Fruit fly (Drosophila melanogaster) whole organism, adult: ENCODE data around the gene CtBP.

Source experiments
- CG11617 ChIP-seq: fragments of 200-800 bp; sonication (Bioruptor generic); optimal IDR thresholded peaks from 2 replicates; lab custom pipeline; 2017; ENCODE audit warnings: mild to moderate bottlenecking, missing biosample characterization, missing genetic modification reagents, missing genetic modification characterization
- CG12768 ChIP-seq: fragments of 200-800 bp; sonication (Bioruptor generic); optimal IDR thresholded peaks from 2 replicates; lab custom pipeline; 2017; ENCODE audit warnings: missing biosample characterization, missing genetic modification characterization, mild to moderate bottlenecking, moderate library complexity, missing genetic modification reagents
- CG14711 ChIP-seq: fragments of 200-800 bp; sonication (Bioruptor generic); optimal IDR thresholded peaks from 2 replicates; lab custom pipeline; 2018; ENCODE audit warnings: missing biosample characterization, mild to moderate bottlenecking, missing genetic modification characterization, moderate library complexity
- CG1620 ChIP-seq: fragments of 200-800 bp; sonication (Bioruptor generic); optimal IDR thresholded peaks from 2 replicates; lab custom pipeline; 2016; ENCODE audit warnings: missing biosample characterization, missing genetic modification characterization
- CG33017 ChIP-seq: fragments of 200-800 bp; sonication (Bioruptor generic); optimal IDR thresholded peaks from 2 replicates; lab custom pipeline; 2018; ENCODE audit warnings: missing biosample characterization, mild to moderate bottlenecking, missing genetic modification characterization, moderate library complexity
- CG5204 ChIP-seq: fragments of 200-800 bp; sonication (Bioruptor generic); optimal IDR thresholded peaks from 2 replicates; lab custom pipeline; 2016; ENCODE audit warnings: missing biosample characterization, missing genetic modification characterization
- CG7045 ChIP-seq: fragments of 200-800 bp; sonication (Bioruptor generic); optimal IDR thresholded peaks from 2 replicates; lab custom pipeline; 2017; ENCODE audit warnings: missing biosample characterization, mild to moderate bottlenecking, missing genetic modification characterization
- CG7101 ChIP-seq: fragments of 200-800 bp; sonication (Bioruptor generic); optimal IDR thresholded peaks from 2 replicates; lab custom pipeline; 2018; ENCODE audit warnings: missing biosample characterization, mild to moderate bottlenecking, missing genetic modification characterization, moderate library complexity
- Clk ChIP-seq: fragments of 200-800 bp; sonication (Bioruptor generic); optimal IDR thresholded peaks from 2 replicates; lab custom pipeline; 2017; ENCODE audit warnings: missing biosample characterization, missing genetic modification characterization
- Crg-1 ChIP-seq: fragments of 200-800 bp; sonication (Bioruptor generic); optimal IDR thresholded peaks from 2 replicates; lab custom pipeline; 2016; ENCODE audit warnings: missing biosample characterization, missing genetic modification characterization
- Hr96 ChIP-seq: fragments of 200-800 bp; sonication (Bioruptor generic); optimal IDR thresholded peaks from 2 replicates; lab custom pipeline; 2016; ENCODE audit warnings: missing biosample characterization, missing genetic modification characterization
- Mnt ChIP-seq: fragments of 200-800 bp; sonication (Bioruptor generic); optimal IDR thresholded peaks from 2 replicates; lab custom pipeline; 2016; ENCODE audit warnings: missing biosample characterization, mild to moderate bottlenecking, missing genetic modification characterization
- bab1 ChIP-seq: fragments of 200-800 bp; sonication (Bioruptor generic); optimal IDR thresholded peaks from 3 replicates; lab custom pipeline; 2019; ENCODE audit warnings: missing biosample characterization, mild to moderate bottlenecking, missing genetic modification characterization, moderate library complexity
- cic ChIP-seq: fragments of 200-800 bp; sonication (Bioruptor generic); optimal IDR thresholded peaks from 2 replicates; lab custom pipeline; 2017; ENCODE audit warnings: missing biosample characterization, mild to moderate bottlenecking, missing genetic modification characterization, moderate library complexity
- cnc ChIP-seq, 2 experiments: fragments of >200 bp; optimal IDR thresholded peaks; 2 replicates each; lab custom pipeline; 2017
- kay ChIP-seq: fragments of 200-800 bp; sonication (Bioruptor generic); peaks from one replicate; lab custom pipeline; 2016; ENCODE audit warnings: missing biosample characterization, missing genetic modification characterization, borderline replicate concordance
- ovo ChIP-seq: fragments of 200-800 bp; sonication (Bioruptor generic); optimal IDR thresholded peaks from 2 replicates; lab custom pipeline; 2016; ENCODE audit warnings: missing biosample characterization, missing genetic modification characterization
- pad ChIP-seq: fragments of 200-800 bp; sonication (Bioruptor generic); optimal IDR thresholded peaks from 3 replicates; lab custom pipeline; 2017; ENCODE audit warnings: missing biosample characterization, missing genetic modification characterization, mild to moderate bottlenecking, moderate library complexity, missing genetic modification reagents
- tj ChIP-seq: fragments of 200-800 bp; sonication (Bioruptor generic); optimal IDR thresholded peaks from 3 replicates; lab custom pipeline; 2017; ENCODE audit warnings: missing biosample characterization, mild to moderate bottlenecking, missing genetic modification characterization, moderate library complexity
- toe ChIP-seq: fragments of 200-800 bp; sonication (Bioruptor generic); optimal IDR thresholded peaks from 2 replicates; lab custom pipeline; 2016; ENCODE audit warnings: missing biosample characterization, missing genetic modification characterization

Gene CtBP

DNA sequence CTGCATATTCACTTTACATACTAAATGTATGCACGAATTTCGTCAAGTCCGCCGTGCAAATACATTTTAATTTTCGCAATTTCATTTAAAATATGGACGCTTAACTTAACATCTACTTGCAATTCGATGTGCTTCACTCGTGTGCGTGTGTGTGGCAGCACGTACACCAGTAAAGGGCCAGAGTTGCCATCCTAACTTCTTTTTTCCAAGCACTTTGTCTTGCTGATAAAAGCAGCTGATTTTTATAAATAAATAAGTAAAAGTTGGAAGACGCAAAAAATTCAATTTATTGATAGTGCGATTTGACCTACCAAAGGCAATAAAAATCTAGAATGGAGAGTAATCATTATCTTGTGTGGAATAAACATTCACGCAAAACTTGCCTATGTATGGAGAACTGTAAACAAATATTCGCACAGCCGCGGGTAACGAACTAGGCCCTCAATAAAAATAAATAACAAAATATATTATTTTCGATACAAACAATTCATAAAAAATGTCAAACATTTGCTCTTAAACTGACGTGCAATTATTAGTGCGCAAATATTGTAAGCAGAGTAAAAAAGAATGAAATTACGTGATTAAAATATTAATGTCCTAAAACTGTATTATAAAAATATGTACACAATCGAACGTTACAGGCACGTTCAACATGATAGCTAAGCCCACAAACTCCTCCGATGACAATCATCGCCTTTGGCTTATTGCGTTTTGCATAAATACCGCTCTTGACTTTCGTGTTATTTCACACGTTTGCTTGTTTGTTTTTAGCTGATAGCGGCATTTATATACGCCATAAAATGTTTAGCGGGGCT lies 29.1 kb upstream of the CtBP start:
- TF ChIP-seq CG11617 (GFP tag; lab: Kevin White, UChicago) (peak; percentile 83), Mnt (GFP tag; lab: Kevin White, UChicago) (peak; percentile 44), tj (GFP tag; lab: Kevin White, UChicago) (peak; percentile 89), ovo (peak; percentile 72), Clk (GFP tag; lab: Kevin White, UChicago) (peak; percentile 76), cnc (optimal IDR thresholded peaks at IDR 0.05; lab: Kevin White, UChicago) (no peak), pad (GFP tag; lab: Kevin White, UChicago) (peak; percentile 47), Hr96 (GFP tag; lab: Kevin White, UChicago) (no peak), toe (GFP tag; lab: Kevin White, UChicago) (peak; percentile 56), kay (peak; percentile 54), bab1 (GFP tag; lab: Kevin White, UChicago) (peak; percentile 72), CG14711 (peak; percentile 93), Crg-1 (GFP tag; lab: Kevin White, UChicago) (peak; percentile 35), CG7045 (GFP tag; lab: Kevin White, UChicago) (peak; percentile 44), CG33017 (tag; lab: Kevin White, UChicago) (peak; percentile 82), CG7101 (tag; lab: Kevin White, UChicago) (peak; percentile 81), cic (GFP tag; lab: Kevin White, UChicago) (peak; percentile 91), CG5204 (GFP tag; lab: Kevin White, UChicago) (peak; percentile 75), CG1620 (GFP tag; lab: Kevin White, UChicago) (peak; percentile 13), CG12768 (GFP tag; lab: Kevin White, UChicago) (peak; percentile 80)

DNA sequence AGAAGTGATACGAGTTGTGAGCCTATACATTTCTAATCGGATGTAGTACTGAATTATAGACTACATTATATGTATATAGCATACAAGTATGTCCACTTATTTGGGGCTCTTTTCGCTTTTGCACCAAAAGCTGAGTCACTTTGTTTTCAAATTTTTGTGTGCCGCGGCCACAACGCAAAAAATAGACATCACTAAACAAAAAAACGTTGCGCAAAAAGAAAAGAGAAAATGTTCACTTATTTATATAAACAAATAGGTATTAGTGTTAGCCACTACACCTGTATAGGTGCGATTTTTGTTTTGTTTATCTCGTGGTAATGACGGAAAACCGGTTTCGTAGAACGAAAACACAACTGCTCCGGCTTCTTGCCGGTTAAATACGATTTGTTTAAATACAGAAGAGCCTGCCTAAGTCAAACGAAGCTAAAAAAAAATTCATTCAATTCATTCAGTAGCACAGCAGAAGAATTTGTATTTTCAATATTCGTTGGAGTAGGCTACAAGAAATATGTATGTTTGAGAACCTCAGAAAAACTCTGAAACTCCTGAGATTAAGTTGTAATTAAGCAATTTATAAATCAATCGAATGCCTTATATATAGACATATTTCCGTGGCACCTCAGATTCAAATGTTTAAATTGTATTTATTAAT lies 28.3 kb upstream of the CtBP start:
- TF ChIP-seq tj (GFP tag; lab: Kevin White, UChicago) (no peak), CG1620 (GFP tag; lab: Kevin White, UChicago) (no peak), Clk (GFP tag; lab: Kevin White, UChicago) (no peak), cic (GFP tag; lab: Kevin White, UChicago) (peak; percentile 78), Mnt (GFP tag; lab: Kevin White, UChicago) (peak; percentile 24), kay (peak; percentile 98), bab1 (GFP tag; lab: Kevin White, UChicago) (no peak)

DNA sequence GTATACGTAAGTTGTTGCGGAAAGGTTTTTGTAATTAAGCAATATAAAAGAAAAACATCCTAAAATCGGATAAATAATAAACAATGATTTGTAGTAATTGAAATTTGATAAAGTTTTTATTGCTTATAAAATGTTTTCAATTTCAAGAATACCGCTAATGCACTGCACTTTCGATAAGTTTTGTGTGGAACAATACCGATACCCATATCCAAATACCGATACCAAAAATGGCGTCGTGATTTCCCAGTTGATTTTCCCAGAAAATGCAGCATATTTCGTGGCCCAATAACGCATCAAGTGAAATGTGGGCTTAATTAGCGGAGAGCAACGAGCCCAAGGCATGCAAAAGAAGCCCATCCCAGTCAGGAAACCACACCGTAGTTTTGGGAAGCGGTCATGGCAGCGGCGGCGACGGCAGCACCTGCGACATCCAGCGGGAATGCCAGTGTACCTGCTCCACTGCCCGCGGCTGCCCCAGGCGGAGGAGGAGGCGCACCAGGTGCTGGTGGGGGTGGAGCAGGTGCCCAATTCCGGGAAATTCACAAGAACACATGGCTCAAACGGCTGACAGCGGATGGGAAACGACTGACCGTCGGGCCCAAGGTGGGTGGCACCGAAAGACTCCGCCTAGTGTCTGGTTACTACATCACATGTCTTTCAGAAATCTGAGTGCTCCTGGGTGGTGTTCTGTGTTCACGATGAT lies 25.5 kb upstream of the CtBP start, which contains the start of gene CG31342:
TSS of gene CG31342 (plus strand) at position 214 of the 703 bp plus-strand sequence.
- TF ChIP-seq tj (GFP tag; lab: Kevin White, UChicago) (peak; percentile 5), bab1 (GFP tag; lab: Kevin White, UChicago) (peak; percentile 70), CG7045 (GFP tag; lab: Kevin White, UChicago) (peak; percentile 40), CG14711 (peak; percentile 59), cnc (optimal IDR thresholded peaks at IDR 0.05; lab: Kevin White, UChicago) (no peak), Hr96 (GFP tag; lab: Kevin White, UChicago) (no peak), CG33017 (tag; lab: Kevin White, UChicago) (peak; percentile 50), CG7101 (tag; lab: Kevin White, UChicago) (peak; percentile 59), CG11617 (GFP tag; lab: Kevin White, UChicago) (peak; percentile 34), Mnt (GFP tag; lab: Kevin White, UChicago) (no peak), CG12768 (GFP tag; lab: Kevin White, UChicago) (no peak), cic (GFP tag; lab: Kevin White, UChicago) (no peak)

DNA sequence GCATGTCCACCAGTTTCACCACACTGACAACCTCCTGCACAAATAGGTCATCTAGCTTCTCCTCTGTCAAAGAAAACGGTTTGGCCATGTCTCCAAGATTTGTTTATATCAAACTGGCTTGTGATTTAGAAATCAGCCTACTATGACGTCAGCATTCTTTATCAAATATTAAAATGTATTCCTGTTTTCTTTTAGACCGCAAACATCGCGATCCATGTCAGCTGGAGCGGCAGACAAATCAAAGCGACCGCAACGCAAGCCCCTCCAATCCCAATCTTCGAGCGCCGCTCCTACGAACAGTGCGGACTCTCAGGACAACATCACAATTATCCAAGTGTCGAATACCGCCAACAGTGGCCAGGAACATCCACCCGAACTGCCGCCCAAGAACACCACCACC lies 23.0 kb upstream of the CtBP start, which contains the start of gene CG14383:
TSS of gene CG14383 (minus strand) at position 101 of the 400 bp plus-strand sequence.
- no peak for TF ChIP-seq kay
- TF ChIP-seq Clk (GFP tag; lab: Kevin White, UChicago): no peak

DNA sequence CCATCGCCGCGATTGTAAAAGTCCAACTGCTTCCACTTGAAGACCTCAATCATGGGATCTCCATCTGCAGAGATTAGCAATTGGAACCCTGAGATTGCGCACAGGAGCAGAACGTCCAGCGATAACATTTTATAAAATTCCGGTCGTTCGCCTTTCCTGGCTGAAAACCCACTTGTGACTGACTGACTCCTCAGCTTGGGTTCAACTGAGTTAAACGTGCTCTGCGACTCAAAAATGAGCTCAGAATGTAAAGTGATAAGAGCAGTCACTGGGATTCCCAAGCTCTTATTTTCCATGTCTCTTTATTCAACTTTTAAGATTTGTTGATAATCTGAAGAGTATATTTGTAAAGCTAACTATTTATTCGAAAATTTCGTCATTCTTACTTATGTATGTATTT lies 18.4 kb upstream of the CtBP start, which contains the start of gene yellow-f:
TSS of gene yellow-f (minus strand) at position 184 of the 400 bp plus-strand sequence.
- no peak for TF ChIP-seq pad (GFP tag; lab: Kevin White, UChicago)
- TF ChIP-seq CG7101 (tag; lab: Kevin White, UChicago): no peak
- no peak for TF ChIP-seq CG1620 (GFP tag; lab: Kevin White, UChicago)
- no peak for TF ChIP-seq Mnt (GFP tag; lab: Kevin White, UChicago)
- no peak for TF ChIP-seq bab1 (GFP tag; lab: Kevin White, UChicago)
- TF ChIP-seq kay: no peak
- no peak for TF ChIP-seq CG12768 (GFP tag; lab: Kevin White, UChicago)
- TF ChIP-seq cic (GFP tag; lab: Kevin White, UChicago): no peak
- no peak for TF ChIP-seq cnc (optimal IDR thresholded peaks at IDR 0.05; lab: Kevin White, UChicago)
- TF ChIP-seq tj (GFP tag; lab: Kevin White, UChicago): no peak
- no peak for TF ChIP-seq Clk (GFP tag; lab: Kevin White, UChicago)
- no peak for TF ChIP-seq toe (GFP tag; lab: Kevin White, UChicago)
- no peak for TF ChIP-seq CG7045 (GFP tag; lab: Kevin White, UChicago)
- no peak for TF ChIP-seq CG14711
- TF ChIP-seq Crg-1 (GFP tag; lab: Kevin White, UChicago): no peak
- no peak for TF ChIP-seq Hr96 (GFP tag; lab: Kevin White, UChicago)
- no peak for TF ChIP-seq CG11617 (GFP tag; lab: Kevin White, UChicago)
- no peak for TF ChIP-seq CG33017 (tag; lab: Kevin White, UChicago)
- no peak for TF ChIP-seq CG5204 (GFP tag; lab: Kevin White, UChicago)
